Fruit fly (Drosophila melanogaster) S2 (cell line): ENCODE measurements around the gene CG12010.

Source experiments
- CG8478 ChIP-seq: fragments of >200 bp; optimal IDR thresholded peaks from 2 replicates; lab custom pipeline; 2018
- CTCF ChIP-seq, 2 experiments: fragments of >200 bp; optimal IDR thresholded peaks; 2 replicates each; lab custom pipeline; 2018

DNA sequence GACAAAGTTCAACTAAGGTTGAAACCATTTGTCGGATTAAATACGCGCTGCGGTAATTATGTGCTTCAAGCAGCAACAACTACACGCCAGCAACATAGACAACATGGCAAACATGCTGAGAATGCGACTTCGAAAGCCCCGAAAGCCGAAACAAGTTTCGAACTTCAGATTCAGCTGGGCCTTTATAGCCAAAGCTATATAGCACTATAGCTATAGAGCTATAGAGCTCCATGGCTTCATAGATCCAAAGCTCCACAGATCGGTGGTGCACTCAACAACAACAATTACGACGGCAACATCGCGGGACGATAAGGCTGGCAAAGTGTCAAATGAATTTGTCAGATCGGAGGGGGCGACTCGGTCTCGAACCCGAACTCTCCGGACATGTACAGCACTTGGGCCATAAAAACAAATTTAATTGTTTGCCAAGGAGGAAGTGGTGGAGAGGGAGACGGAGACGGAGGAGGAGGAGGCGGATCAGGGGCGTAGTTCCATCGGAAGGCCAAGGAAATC lies 23.3 kb downstream of the CG12010 start:
- TF ChIP-seq CG8478 (lab: Kevin White, UChicago) (no peak), CTCF (optimal IDR thresholded peaks at IDR 0.05; lab: Kevin White, UChicago) (no peak)
